Worm (Caenorhabditis elegans): ENCODE results near the gene C55A6.12.

The C55A6.12 gene

ce11 chrV:11474399-11474798 lies 28.5 kb downstream of the C55A6.12 start, which contains the start of gene nas-22 (continued):
- TF ChIP-seq nhr-90 (tag; optimal IDR thresholded peaks at IDR 0.05) (no peak), ama-1 (optimal IDR thresholded peaks at IDR 0.05) (no peak), ama-1 (GFP tag; optimal IDR thresholded peaks at IDR 0.05) (no peak)

- TF ChIP-seq F10E7.11 (tag; optimal IDR thresholded peaks at IDR 0.05) (no peak), hsf-1 (GFP tag; IDR thresholded peaks at IDR 0.05) (no peak), akir-1 (GFP tag; optimal IDR thresholded peaks at IDR 0.05) (no peak), T26A5.8 (tag; optimal IDR thresholded peaks at IDR 0.05) (no peak), die-1 (tag; optimal IDR thresholded peaks at IDR 0.05) (no peak), let-607 (tag; optimal IDR thresholded peaks at IDR 0.05) (no peak), nhr-120 (GFP tag; IDR thresholded peaks at IDR 0.05) (no peak), hlh-12 (tag; optimal IDR thresholded peaks at IDR 0.05) (no peak), ztf-26 (tag; optimal IDR thresholded peaks at IDR 0.05) (no peak), ceh-40 (GFP tag; IDR thresholded peaks at IDR 0.05) (no peak)
These were observed 30.7 kb downstream of the C55A6.12 start, which contains the start of the genes nas-20 and nas-21 for ce11 chrV:11472209-11472608. nas-20 (minus strand) TSS chrV:11472309. nas-21 (plus strand) TSS chrV:11472564.

ce11 chrV:11470210-11470713 lies 32.7 kb downstream of the C55A6.12 start, which contains the start of gene aat-6:
aat-6 (minus strand) TSS chrV:11470663.
- TF ChIP-seq nfya-2 (GFP tag; IDR thresholded peaks at IDR 0.05), result no peak
- peak in 1 of 2 experiments; percentile 23 for TF ChIP-seq let-607 (tag; optimal IDR thresholded peaks at IDR 0.05)
- peak; percentile 38 for TF ChIP-seq ets-4 (GFP tag; optimal IDR thresholded peaks at IDR 0.05)
- TF ChIP-seq ztf-28 (GFP tag; IDR thresholded peaks at IDR 0.05), result no peak
- TF ChIP-seq nhr-80 (tag; optimal IDR thresholded peaks at IDR 0.05), result peak; percentile 92
- no peak for TF ChIP-seq madf-3 (GFP tag; IDR thresholded peaks at IDR 0.05)

- no peak for TF ChIP-seq attf-5 (GFP tag; optimal IDR thresholded peaks at IDR 0.05)
- no peak for TF ChIP-seq Y79H2A.3 (GFP tag; conservative IDR thresholded peaks at IDR 0.05)
- TF ChIP-seq atf-7 (tag; optimal IDR thresholded peaks at IDR 0.05), result no peak
- no peak for TF ChIP-seq ztf-6 (GFP tag; IDR thresholded peaks at IDR 0.05)
- no peak for TF ChIP-seq snpc-3.4 (tag; optimal IDR thresholded peaks at IDR 0.05)
- TF ChIP-seq unc-62 (GFP tag; optimal IDR thresholded peaks at IDR 0.05), result no peak
- TF ChIP-seq sea-2 (GFP tag; IDR thresholded peaks at IDR 0.05), result no peak
- no peak for TF ChIP-seq bed-1 (GFP tag; IDR thresholded peaks at IDR 0.05)
- TF ChIP-seq F33H1.4 (GFP tag; IDR thresholded peaks at IDR 0.05), result no peak
- TF ChIP-seq repo-1 (tag; optimal IDR thresholded peaks at IDR 0.05), result no peak
- no peak for TF ChIP-seq Y95B8A.8 (GFP tag; IDR thresholded peaks at IDR 0.05)
These were observed 39.9 kb downstream of the C55A6.12 start, which contains the start of gene zipt-16 for ce11 chrV:11462963-11463453. zipt-16 (plus strand) TSS chrV:11463013.

ce11 chrV:11459255-11459654 lies 43.7 kb downstream of the C55A6.12 start, which contains the start of gene T11F9.1:
T11F9.1 (plus strand) TSS chrV:11459555.
- TF ChIP-seq Y95B8A.8 (GFP tag; IDR thresholded peaks at IDR 0.05), result no peak
- no peak for TF ChIP-seq him-1 (tag; optimal IDR thresholded peaks at IDR 0.05)
- no peak for TF ChIP-seq madf-3 (GFP tag; IDR thresholded peaks at IDR 0.05)
- TF ChIP-seq snpc-1.1 (tag; optimal IDR thresholded peaks at IDR 0.05; ENCODE audit: insufficient read depth), result no peak
- no peak for TF ChIP-seq ceh-79 (tag; optimal IDR thresholded peaks at IDR 0.05)
- TF ChIP-seq ceh-58 (GFP tag; IDR thresholded peaks at IDR 0.05), result no peak
- TF ChIP-seq bed-1 (GFP tag; IDR thresholded peaks at IDR 0.05), result no peak
- TF ChIP-seq egl-18 (GFP tag; IDR thresholded peaks at IDR 0.05), result no peak
- TF ChIP-seq nfya-2 (GFP tag; IDR thresholded peaks at IDR 0.05), result no peak
- no peak for TF ChIP-seq tbp1 (GFP tag; optimal IDR thresholded peaks at IDR 0.05)
- TF ChIP-seq B0035.1 (tag; optimal IDR thresholded peaks at IDR 0.05), result no peak

Measured in whole organism, young adult.